Worm (Caenorhabditis elegans) whole organism, L3 larva: ENCODE data around the gene K02C4.2.

ENCODE experiments used
- R02D3.7 ChIP-seq: fragments of 150-350 bp; optimal IDR thresholded peaks from 2 replicates; lab custom pipeline; 2014; ENCODE audit warnings: missing biosample characterization, missing genetic modification characterization
- ceh-28 ChIP-seq: fragments of 150-350 bp; optimal IDR thresholded peaks from 2 replicates; lab custom pipeline; 2014; ENCODE audit warnings: missing biosample characterization, missing genetic modification reagents, missing genetic modification characterization
- elt-2 ChIP-seq: sonication (generic microtip); optimal IDR thresholded peaks from 2 replicates; lab custom pipeline; 2016; ENCODE audit warnings: missing genetic modification reagents, mild to moderate bottlenecking, missing genetic modification characterization, missing compliant biosample characterization
- elt-3 ChIP-seq, 3 experiments: fragments of 150-350 bp in 1 of 3; sonication (generic microtip) in 2 of 3; optimal IDR thresholded peaks; 2 replicates in 2 of 3; 4 replicates in 1 of 3; lab custom pipeline; 2014 to 2017; ENCODE audit warnings: missing biosample characterization in 3 of 3, missing genetic modification characterization in 3 of 3
- fos-1 ChIP-seq: fragments of 150-350 bp; optimal IDR thresholded peaks from 2 replicates; lab custom pipeline; 2014; ENCODE audit warnings: missing biosample characterization, missing genetic modification characterization
- mdl-1 ChIP-seq: fragments of 150-350 bp; optimal IDR thresholded peaks from 2 replicates; lab custom pipeline; 2014; ENCODE audit warnings: missing biosample characterization, missing genetic modification characterization
- pqm-1 ChIP-seq: fragments of 150-350 bp; optimal IDR thresholded peaks from 2 replicates; lab custom pipeline; 2017; ENCODE audit warnings: missing biosample characterization, missing genetic modification characterization, inconsistent platforms
- sea-2 ChIP-seq: fragments of 150-350 bp; sonication (generic microtip); optimal IDR thresholded peaks from 4 replicates; lab custom pipeline; 2014; ENCODE audit warnings: missing biosample characterization, missing genetic modification reagents, missing genetic modification characterization
- zag-1 ChIP-seq: fragments of 150-350 bp; optimal IDR thresholded peaks from 2 replicates; lab custom pipeline; 2014; ENCODE audit warnings: missing biosample characterization, missing genetic modification characterization
- ztf-11 ChIP-seq: fragments of 150-350 bp; optimal IDR thresholded peaks from 2 replicates; lab custom pipeline; 2014; ENCODE audit warnings: missing biosample characterization, missing genetic modification characterization

DNA sequence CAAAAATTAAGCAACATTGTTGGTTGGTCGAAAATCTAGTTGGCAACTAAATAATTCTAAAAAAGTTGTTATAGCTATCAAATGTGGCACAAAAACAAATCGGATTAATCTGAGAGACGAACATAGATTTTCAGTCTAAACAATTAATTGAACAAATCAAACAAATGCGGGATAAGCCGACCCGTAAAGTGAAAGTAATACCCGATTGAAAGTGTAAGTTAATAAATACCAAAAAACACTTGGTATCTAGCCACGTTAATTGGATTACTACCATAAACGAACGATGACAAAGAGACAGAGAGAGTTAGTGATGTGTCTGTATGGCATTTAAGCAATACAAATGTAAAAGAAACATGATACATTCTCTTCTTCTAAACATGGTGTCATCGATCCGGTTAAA, 18.4 kb downstream of the K02C4.2 start:
- TF ChIP-seq ztf-11 (tag; lab: Kevin White, UChicago) (no peak), zag-1 (tag; lab: Kevin White, UChicago) (no peak), pqm-1 (tag; lab: Kevin White, UChicago) (no peak), ceh-28 (tag; lab: Kevin White, UChicago) (no peak), elt-3 (tag; optimal IDR thresholded peaks at IDR 0.05; lab: Kevin White, UChicago) (no peak), fos-1 (no peak), sea-2 (GFP tag; lab: Kevin White, UChicago) (no peak), R02D3.7 (no peak), mdl-1 (tag; lab: Kevin White, UChicago) (no peak), elt-2 (tag; lab: Kevin White, UChicago) (no peak)
